Fruit fly (Drosophila melanogaster) whole organism, prepupa: ENCODE results near the gene CG10993.
A peak's percentile ranks its signal among the peaks of the same experiment; 100 is the strongest.

ENCODE experiments used
- CG10631 ChIP-seq: fragments of 200-800 bp; sonication (Bioruptor generic); optimal IDR thresholded peaks from 2 replicates; lab custom pipeline; 2016; ENCODE audit warnings: missing biosample characterization, missing genetic modification characterization
- CG10669 ChIP-seq: fragments of 200-800 bp; sonication (Bioruptor generic); optimal IDR thresholded peaks from 3 replicates; lab custom pipeline; 2018; ENCODE audit warnings: missing biosample characterization, mild to moderate bottlenecking, missing genetic modification characterization, moderate library complexity
- CG11294 ChIP-seq: fragments of 200-800 bp; sonication (Bioruptor generic); IDR thresholded peaks from 2 replicates; pipeline ENCODE4 v1.3.6; 2022; ENCODE audit warnings: missing biosample characterization, missing genetic modification characterization
- CG15336 ChIP-seq: fragments of 200-800 bp; sonication (Bioruptor generic); IDR thresholded peaks from 2 replicates; pipeline ENCODE4 v1.3.6; 2022; ENCODE audit warnings: missing biosample characterization, missing genetic modification characterization
- CG16779 ChIP-seq: fragments of 200-800 bp; sonication (Bioruptor generic); optimal IDR thresholded peaks from 3 replicates; lab custom pipeline; 2017; ENCODE audit warnings: missing biosample characterization, mild to moderate bottlenecking, missing genetic modification characterization
- CG3032 ChIP-seq: fragments of 200-800 bp; optimal IDR thresholded peaks from 2 replicates; lab custom pipeline; 2019; ENCODE audit warnings: missing biosample characterization, mild to moderate bottlenecking, missing genetic modification characterization, moderate library complexity
- CG4318 ChIP-seq: fragments of 200-800 bp; sonication (Bioruptor generic); optimal IDR thresholded peaks from 3 replicates; lab custom pipeline; 2017; ENCODE audit warnings: missing biosample characterization, mild to moderate bottlenecking, missing genetic modification characterization
- CG6163 ChIP-seq: fragments of 200-800 bp; sonication (Bioruptor generic); IDR thresholded peaks from 3 replicates; pipeline ENCODE4 v1.3.6; 2022; ENCODE audit warnings: missing biosample characterization, missing genetic modification characterization
- CG6808 ChIP-seq: fragments of 200-800 bp; sonication (Bioruptor generic); optimal IDR thresholded peaks from 3 replicates; lab custom pipeline; 2017; ENCODE audit warnings: missing biosample characterization, missing genetic modification characterization, mild to moderate bottlenecking, moderate library complexity, missing genetic modification reagents
- CG6854 ChIP-seq: fragments of 200-800 bp; sonication (Bioruptor generic); optimal IDR thresholded peaks from 2 replicates; lab custom pipeline; 2017; ENCODE audit warnings: missing biosample characterization, mild to moderate bottlenecking, missing genetic modification characterization
- CG7368 ChIP-seq: fragments of 200-800 bp; sonication (Bioruptor generic); optimal IDR thresholded peaks from 3 replicates; lab custom pipeline; 2016; ENCODE audit warnings: missing biosample characterization, missing genetic modification characterization
- CG8319 ChIP-seq: fragments of 200-800 bp; sonication (Bioruptor generic); optimal IDR thresholded peaks from 3 replicates; lab custom pipeline; 2016; ENCODE audit warnings: missing biosample characterization, missing genetic modification characterization
- CG8632 ChIP-seq: fragments of 200-800 bp; sonication (Bioruptor generic); optimal IDR thresholded peaks from 3 replicates; lab custom pipeline; 2016; ENCODE audit warnings: missing biosample characterization, missing genetic modification characterization
- CG9139 ChIP-seq: fragments of 200-800 bp; sonication (Bioruptor generic); optimal IDR thresholded peaks from 3 replicates; lab custom pipeline; 2017; ENCODE audit warnings: missing biosample characterization, mild to moderate bottlenecking, missing genetic modification characterization
- Eip75B ChIP-seq: fragments of 200-800 bp; sonication (Bioruptor generic); optimal IDR thresholded peaks from 3 replicates; lab custom pipeline; 2016; ENCODE audit warnings: missing biosample characterization, missing genetic modification characterization
- Eip78C ChIP-seq: fragments of 200-800 bp; sonication (Bioruptor generic); peaks from one replicate; lab custom pipeline; 2016; ENCODE audit warnings: missing biosample characterization, missing genetic modification characterization
- Ets21C ChIP-seq: fragments of 200-800 bp; sonication (Bioruptor generic); optimal IDR thresholded peaks from 3 replicates; lab custom pipeline; 2016; ENCODE audit warnings: missing biosample characterization, missing genetic modification characterization
- Ets96B ChIP-seq: fragments of 200-800 bp; optimal IDR thresholded peaks from 2 replicates; lab custom pipeline; 2019; ENCODE audit warnings: missing biosample characterization, mild to moderate bottlenecking, missing genetic modification characterization, moderate library complexity
- Gug ChIP-seq: fragments of 200-800 bp; sonication (Bioruptor generic); IDR thresholded peaks from 2 replicates; pipeline ENCODE4 v1.3.6; 2022; ENCODE audit warnings: missing biosample characterization, missing genetic modification characterization
- Hr39 ChIP-seq: fragments of 200-800 bp; sonication (Bioruptor generic); optimal IDR thresholded peaks from 2 replicates; lab custom pipeline; 2016; ENCODE audit warnings: missing biosample characterization, missing genetic modification characterization
- Lpt ChIP-seq: fragments of 200-800 bp; sonication (Bioruptor generic); optimal IDR thresholded peaks from 3 replicates; lab custom pipeline; 2016; ENCODE audit warnings: missing biosample characterization, missing genetic modification characterization
- Met ChIP-seq: fragments of 200-800 bp; sonication (Bioruptor generic); optimal IDR thresholded peaks from 3 replicates; lab custom pipeline; 2016; ENCODE audit warnings: missing biosample characterization, missing genetic modification characterization
- OdsH ChIP-seq: fragments of 200-800 bp; sonication (Bioruptor generic); optimal IDR thresholded peaks from 3 replicates; lab custom pipeline; 2016; ENCODE audit warnings: missing biosample characterization, missing genetic modification characterization
- Sox14 ChIP-seq: fragments of 200-800 bp; sonication (Bioruptor generic); optimal IDR thresholded peaks from 3 replicates; lab custom pipeline; 2016; ENCODE audit warnings: missing biosample characterization, missing genetic modification characterization
- achi ChIP-seq: fragments of 200-800 bp; sonication (Bioruptor generic); optimal IDR thresholded peaks from 3 replicates; lab custom pipeline; 2016; ENCODE audit warnings: missing biosample characterization, missing genetic modification characterization
- acj6 ChIP-seq: fragments of 200-800 bp; sonication (Bioruptor generic); optimal IDR thresholded peaks from 3 replicates; lab custom pipeline; 2016; ENCODE audit warnings: missing biosample characterization, missing genetic modification characterization
- cyc ChIP-seq: fragments of 200-800 bp; sonication (Bioruptor generic); optimal IDR thresholded peaks from 3 replicates; lab custom pipeline; 2016; ENCODE audit warnings: missing biosample characterization, missing genetic modification characterization
- dsx ChIP-seq: fragments of 200-800 bp; optimal IDR thresholded peaks from 3 replicates; lab custom pipeline; 2019; ENCODE audit warnings: missing biosample characterization, mild to moderate bottlenecking, missing genetic modification characterization, moderate library complexity; ENCODE audit not compliant: poor library complexity, severe bottlenecking
- fd59A ChIP-seq: fragments of 200-800 bp; sonication (Bioruptor generic); optimal IDR thresholded peaks from 2 replicates; lab custom pipeline; 2017; ENCODE audit warnings: missing biosample characterization, mild to moderate bottlenecking, missing genetic modification characterization, missing genetic modification reagents
- fd85E ChIP-seq: fragments of 200-800 bp; sonication (Bioruptor generic); optimal IDR thresholded peaks from 3 replicates; lab custom pipeline; 2016; ENCODE audit warnings: missing biosample characterization, missing genetic modification characterization
- fkh ChIP-seq: fragments of 200-800 bp; sonication (Bioruptor generic); optimal IDR thresholded peaks from 3 replicates; lab custom pipeline; 2017; ENCODE audit warnings: missing biosample characterization, mild to moderate bottlenecking, missing genetic modification characterization, moderate library complexity
- lz ChIP-seq: fragments of 200-800 bp; sonication (Bioruptor generic); optimal IDR thresholded peaks from 3 replicates; lab custom pipeline; 2016; ENCODE audit warnings: missing biosample characterization, missing genetic modification characterization
- net ChIP-seq: fragments of 200-800 bp; sonication (Bioruptor generic); optimal IDR thresholded peaks from 3 replicates; lab custom pipeline; 2016; ENCODE audit warnings: missing biosample characterization, missing genetic modification characterization
- pdm3 ChIP-seq: fragments of 200-800 bp; sonication (Bioruptor generic); optimal IDR thresholded peaks from 3 replicates; lab custom pipeline; 2016; ENCODE audit warnings: missing biosample characterization, missing genetic modification characterization
- salr ChIP-seq, 2 experiments: fragments of 200-800 bp; sonication (Bioruptor generic); optimal IDR thresholded peaks; 3 replicates each; lab custom pipeline; 2016 to 2018; ENCODE audit warnings: missing biosample characterization in 2 of 2, missing genetic modification characterization in 2 of 2, mild to moderate bottlenecking in 1 of 2
- spab ChIP-seq: fragments of 200-800 bp; sonication (Bioruptor generic); optimal IDR thresholded peaks from 2 replicates; lab custom pipeline; 2017; ENCODE audit warnings: missing biosample characterization, mild to moderate bottlenecking, missing genetic modification characterization, missing genetic modification reagents
- svp ChIP-seq: fragments of 200-800 bp; sonication (Bioruptor generic); peaks from one replicate; lab custom pipeline; 2016; ENCODE audit warnings: missing biosample characterization, missing genetic modification characterization
- topi ChIP-seq: fragments of 200-800 bp; sonication (Bioruptor generic); optimal IDR thresholded peaks from 3 replicates; lab custom pipeline; 2016; ENCODE audit warnings: missing biosample characterization, missing genetic modification characterization
- vri ChIP-seq: fragments of 200-800 bp; sonication (Bioruptor generic); optimal IDR thresholded peaks from 3 replicates; lab custom pipeline; 2016; ENCODE audit warnings: missing biosample characterization, mild to moderate bottlenecking, missing genetic modification characterization

The CG10993 gene

DNA sequence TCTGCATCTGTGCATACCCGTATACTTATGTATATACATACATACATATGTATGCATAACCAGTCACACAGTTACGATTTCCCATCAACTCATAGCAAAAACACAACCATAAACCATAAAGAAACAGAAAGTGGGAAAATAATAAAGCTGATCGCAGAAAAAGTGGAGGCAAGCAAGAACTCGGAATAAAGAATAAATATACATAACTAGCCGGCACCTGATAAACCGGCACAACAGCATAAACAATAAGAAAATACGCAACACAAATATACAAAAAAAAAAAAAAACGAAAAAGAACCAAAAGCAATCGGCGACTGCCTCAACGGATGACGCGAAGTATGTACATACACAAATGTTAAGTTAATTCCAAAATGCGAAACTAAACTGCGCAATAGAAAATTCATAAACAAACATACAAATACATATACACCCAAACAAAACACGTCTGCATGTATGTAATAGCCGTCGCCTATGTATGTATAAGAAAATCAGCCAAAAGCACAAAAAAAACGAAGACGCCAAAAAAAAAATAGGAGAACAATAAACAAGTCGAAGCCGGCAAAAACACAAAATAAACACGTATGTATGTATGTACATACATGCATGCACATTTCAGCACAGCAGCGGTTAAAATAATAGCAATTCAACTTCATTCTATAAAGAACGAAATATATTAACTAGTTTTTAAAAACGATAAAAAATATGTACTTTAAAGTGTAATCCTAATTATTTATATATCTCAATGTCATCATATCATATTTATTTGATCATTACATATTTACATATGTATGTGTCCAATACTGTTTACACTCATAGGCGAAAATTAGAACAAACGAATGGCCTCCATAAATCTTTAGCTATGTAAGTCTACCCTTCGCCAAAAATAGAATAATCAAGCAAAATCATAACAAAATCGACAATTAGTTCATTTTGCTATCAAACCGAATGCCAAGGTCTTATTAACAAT is 41.7 kb downstream of the CG10993 start (continued):
- TF ChIP-seq CG6163 (peak; percentile 53; the same call in 1 of the 3 replicates), acj6 (peak; percentile 35), CG10631 (GFP tag; lab: Kevin White, UChicago) (peak; percentile 0), dsx (GFP tag; lab: Kevin White, UChicago) (no peak), CG15336 (GFP tag; lab: Robert Waterston, UW) (peak; percentile 81), Lpt (GFP tag; lab: Kevin White, UChicago) (no peak), Met (peak; percentile 36), salr (GFP tag; optimal IDR thresholded peaks at IDR 0.05; lab: Kevin White, UChicago) (no peak), CG16779 (tag; lab: Kevin White, UChicago) (no peak), fd85E (GFP tag; lab: Kevin White, UChicago) (no peak), CG9139 (GFP tag; lab: Kevin White, UChicago) (no peak), svp (GFP tag; lab: Kevin White, UChicago) (peak; percentile 71), Sox14 (GFP tag; lab: Kevin White, UChicago) (peak; percentile 9), CG6854 (GFP tag; lab: Kevin White, UChicago) (no peak), Eip78C (GFP tag; lab: Kevin White, UChicago) (peak; percentile 85), Gug (GFP tag; lab: Robert Waterston, UW) (peak; percentile 67; the same call in 1 of the 2 replicates), CG11294 (GFP tag; lab: Robert Waterston, UW) (peak; percentile 59), Eip75B (GFP tag; lab: Kevin White, UChicago) (peak; percentile 15), cyc (GFP tag; lab: Kevin White, UChicago) (no peak), fd59A (GFP tag; lab: Kevin White, UChicago) (no peak), vri (GFP tag; lab: Kevin White, UChicago) (peak; percentile 88), CG8319 (GFP tag; lab: Kevin White, UChicago) (no peak), CG4318 (GFP tag; lab: Kevin White, UChicago) (peak; percentile 27), topi (GFP tag; lab: Kevin White, UChicago) (peak; percentile 24), CG8632 (peak; percentile 27), fkh (GFP tag; lab: Kevin White, UChicago) (peak; percentile 52), OdsH (GFP tag; lab: Kevin White, UChicago) (peak; percentile 46), CG10669 (GFP tag; lab: Kevin White, UChicago) (peak; percentile 1), lz (GFP tag; lab: Kevin White, UChicago) (peak; percentile 39), pdm3 (GFP tag; lab: Kevin White, UChicago) (no peak), Ets21C (GFP tag; lab: Kevin White, UChicago) (no peak), spab (no peak), CG7368 (GFP tag; lab: Kevin White, UChicago) (peak; percentile 5), Hr39 (GFP tag; lab: Kevin White, UChicago) (no peak), Ets96B (peak; percentile 22), CG3032 (tag; lab: Kevin White, UChicago) (no peak), achi (GFP tag; lab: Kevin White, UChicago) (peak; percentile 26), net (no peak), CG6808 (GFP tag; lab: Kevin White, UChicago) (peak; percentile 55)
